Worm (Caenorhabditis elegans) whole organism, young adult: Measurements from ENCODE around the gene Y104H12D.2.
"Not testable (repeated sequence)": the region's sequence is repeated elsewhere in the genome, so short reads cannot be mapped to it uniquely, and the experiment has no call there.

ENCODE experiments used
- F23B12.7 ChIP-seq: sonication (generic microtip); optimal IDR thresholded peaks from 2 replicates; lab custom pipeline; 2017; ENCODE audit warnings: missing genetic modification characterization, mild to moderate bottlenecking, missing compliant biosample characterization, antibody characterized with exemption, moderate library complexity; ENCODE audit not compliant: insufficient read depth
- let-526 ChIP-seq: fragments of 200-800 bp; sonication (Bioruptor generic); IDR thresholded peaks from 2 replicates; pipeline ENCODE4 v1.3.6; 2022; ENCODE audit warnings: missing genetic modification reagents, missing genetic modification characterization, missing compliant biosample characterization
- ztf-3 ChIP-seq: fragments of 200-800 bp; sonication (Bioruptor generic); optimal IDR thresholded peaks from 2 replicates; lab custom pipeline; 2018; ENCODE audit warnings: mild to moderate bottlenecking, missing genetic modification characterization, missing compliant biosample characterization

DNA sequence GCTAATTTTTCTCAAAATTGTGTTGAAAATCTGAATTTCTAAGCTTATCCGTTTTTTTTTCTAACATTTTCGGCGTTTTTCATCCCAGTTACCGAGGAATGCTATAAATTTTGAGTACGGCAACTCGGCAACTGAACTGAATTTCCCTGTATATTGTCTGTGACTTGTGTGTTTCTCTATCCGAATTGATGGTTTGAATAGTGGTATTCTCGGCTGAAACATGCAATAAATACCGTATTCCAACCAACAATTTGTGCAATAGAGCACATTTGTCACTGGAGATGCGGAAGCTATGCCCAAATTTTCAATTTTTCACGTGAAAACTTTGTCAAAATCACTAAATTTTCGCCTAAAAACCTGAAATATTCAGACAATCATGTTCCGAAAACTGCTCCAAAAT, 4.5 kb downstream of the Y104H12D.2 start, which contains the start of gene rmif-2:
- not testable (repeated sequence) for TF ChIP-seq F23B12.7 (tag; lab: Kevin White, UChicago); let-526 (GFP tag; lab: Robert Waterston, UW); ztf-3 (GFP tag; lab: Kevin White, UChicago)
